Fruit fly (Drosophila melanogaster): ENCODE data around the gene Sgs8.

Gene Sgs8

dm6 chr3L:11534391-11535246 is 25.4 kb upstream of the Sgs8 start (continued):
- TF ChIP-seq gfzf (GFP tag; optimal IDR thresholded peaks at IDR 0.05), result no peak
- TF ChIP-seq ind (GFP tag; optimal IDR thresholded peaks at IDR 0.05), result peak; percentile 3
- TF ChIP-seq CG4404 (GFP tag; IDR thresholded peaks at IDR 0.05), result no peak
- TF ChIP-seq CG1024 (GFP tag; IDR thresholded peaks at IDR 0.05), result no peak
- TF ChIP-seq Adf1 (GFP tag; IDR thresholded peaks at IDR 0.05), result peak; percentile 85
- no peak for TF ChIP-seq CG10147 (GFP tag; optimal IDR thresholded peaks at IDR 0.05)
- no peak for TF ChIP-seq CG3838 (GFP tag; optimal IDR thresholded peaks at IDR 0.05)
- TF ChIP-seq grn (GFP tag; optimal IDR thresholded peaks at IDR 0.05), result no peak
- TF ChIP-seq esg (GFP tag; conservative IDR thresholded peaks at IDR 0.05), result 0 out of 2 replicates have a peak, but pooled peaks have one; percentile 13
- no peak for TF ChIP-seq gsb (GFP tag; IDR thresholded peaks at IDR 0.05)
- TF ChIP-seq wor (GFP tag; IDR thresholded peaks at IDR 0.05), result no peak
- TF ChIP-seq exex (tag; optimal IDR thresholded peaks at IDR 0.05), result no peak
- TF ChIP-seq trh (GFP tag; optimal IDR thresholded peaks at IDR 0.05), result no peak
- no peak for TF ChIP-seq CG7928 (GFP tag; optimal IDR thresholded peaks at IDR 0.05)
- TF ChIP-seq CG10431 (GFP tag; optimal IDR thresholded peaks at IDR 0.05), result no peak
- no peak for TF ChIP-seq CG7987 (GFP tag; optimal IDR thresholded peaks at IDR 0.05)
- peak; percentile 51; the same call in 2 of the 3 replicates for TF ChIP-seq row (GFP tag; IDR thresholded peaks at IDR 0.05)
- TF ChIP-seq CG11093 (GFP tag; IDR thresholded peaks at IDR 0.05), result no peak
- no peak for TF ChIP-seq Sry-β (GFP tag; optimal IDR thresholded peaks at IDR 0.05)
- peak; percentile 36; the same call in 2 of the 3 replicates for TF ChIP-seq ci (GFP tag; IDR thresholded peaks at IDR 0.05)
- TF ChIP-seq CG12769 (tag; optimal IDR thresholded peaks at IDR 0.05), result no peak
- TF ChIP-seq CG16815 (GFP tag; optimal IDR thresholded peaks at IDR 0.05), result no peak
- no peak for TF ChIP-seq CG10267 (tag; optimal IDR thresholded peaks at IDR 0.05)
- no peak for TF ChIP-seq CG10979 (tag; optimal IDR thresholded peaks at IDR 0.05)
- no peak for TF ChIP-seq Ets97D (GFP tag; optimal IDR thresholded peaks at IDR 0.05)
- TF ChIP-seq CG31388 (GFP tag; optimal IDR thresholded peaks at IDR 0.05), result no peak
- no peak for TF ChIP-seq NC2α (GFP tag; optimal IDR thresholded peaks at IDR 0.05)
- TF ChIP-seq CG31365 (tag; optimal IDR thresholded peaks at IDR 0.05), result no peak
- TF ChIP-seq NFAT (GFP tag; IDR thresholded peaks at IDR 0.05), result no peak
- TF ChIP-seq Antp (GFP tag; optimal IDR thresholded peaks at IDR 0.05), result no peak
- no peak for TF ChIP-seq Asciz (GFP tag; optimal IDR thresholded peaks at IDR 0.05)
- no peak for TF ChIP-seq MBD-R2 (GFP tag; IDR thresholded peaks at IDR 0.05)
- no peak for TF ChIP-seq CG2199 (GFP tag; IDR thresholded peaks at IDR 0.05)
- peak; percentile 53 for TF ChIP-seq ftz-f1 (GFP tag; optimal IDR thresholded peaks at IDR 0.05)
- TF ChIP-seq CG5953 (GFP tag; IDR thresholded peaks at IDR 0.05), result no peak
- TF ChIP-seq NK7.1 (GFP tag; optimal IDR thresholded peaks at IDR 0.05), result no peak
- TF ChIP-seq CG11696 (GFP tag; IDR thresholded peaks at IDR 0.05), result no peak
- TF ChIP-seq CG18011 (GFP tag; optimal IDR thresholded peaks at IDR 0.05), result no peak
- no peak for TF ChIP-seq eyg (GFP tag; optimal IDR thresholded peaks at IDR 0.05)
- TF ChIP-seq kah (GFP tag; optimal IDR thresholded peaks at IDR 0.05), result no peak
- TF ChIP-seq CG11560 (tag; IDR thresholded peaks at IDR 0.05), result no peak
- no peak for TF ChIP-seq Lhr (GFP tag; optimal IDR thresholded peaks at IDR 0.05)
- TF ChIP-seq CG13287 (GFP tag; IDR thresholded peaks at IDR 0.05; ENCODE audit: partially characterized antibody), result peak; percentile 38; the same call in 1 of the 2 replicates
- TF ChIP-seq CG18476 (GFP tag; optimal IDR thresholded peaks at IDR 0.05), result no peak
- no peak for TF ChIP-seq sens (GFP tag)
- TF ChIP-seq CG43689 (GFP tag; IDR thresholded peaks at IDR 0.05), result no peak
- TF ChIP-seq unc-4 (GFP tag; IDR thresholded peaks at IDR 0.05; ENCODE audit: partially characterized antibody), result peak; percentile 27; the same call in 1 of the 2 replicates
- TF ChIP-seq ap (GFP tag; IDR thresholded peaks at IDR 0.05), result no peak
- TF ChIP-seq chm (GFP tag; IDR thresholded peaks at IDR 0.05), result peak; percentile 64; the same call in 1 of the 2 replicates
- peak; percentile 83 for TF ChIP-seq CG1832 (GFP tag; optimal IDR thresholded peaks at IDR 0.05)
